Fruit fly (Drosophila melanogaster) whole organism, adult: ENCODE results near the gene Srp54.
A peak's percentile ranks its signal among the peaks of the same experiment; 100 is the strongest.

Experiments
- CG11617 ChIP-seq: fragments of 200-800 bp; sonication (Bioruptor generic); optimal IDR thresholded peaks from 2 replicates; lab custom pipeline; 2017; ENCODE audit warnings: mild to moderate bottlenecking, missing biosample characterization, missing genetic modification reagents, missing genetic modification characterization
- CG12768 ChIP-seq: fragments of 200-800 bp; sonication (Bioruptor generic); optimal IDR thresholded peaks from 2 replicates; lab custom pipeline; 2017; ENCODE audit warnings: missing biosample characterization, missing genetic modification characterization, mild to moderate bottlenecking, moderate library complexity, missing genetic modification reagents
- CG14711 ChIP-seq: fragments of 200-800 bp; sonication (Bioruptor generic); optimal IDR thresholded peaks from 2 replicates; lab custom pipeline; 2018; ENCODE audit warnings: missing biosample characterization, mild to moderate bottlenecking, missing genetic modification characterization, moderate library complexity
- CG1620 ChIP-seq: fragments of 200-800 bp; sonication (Bioruptor generic); optimal IDR thresholded peaks from 2 replicates; lab custom pipeline; 2016; ENCODE audit warnings: missing biosample characterization, missing genetic modification characterization
- CG33017 ChIP-seq: fragments of 200-800 bp; sonication (Bioruptor generic); optimal IDR thresholded peaks from 2 replicates; lab custom pipeline; 2018; ENCODE audit warnings: missing biosample characterization, mild to moderate bottlenecking, missing genetic modification characterization, moderate library complexity
- CG5204 ChIP-seq: fragments of 200-800 bp; sonication (Bioruptor generic); optimal IDR thresholded peaks from 2 replicates; lab custom pipeline; 2016; ENCODE audit warnings: missing biosample characterization, missing genetic modification characterization
- CG7045 ChIP-seq: fragments of 200-800 bp; sonication (Bioruptor generic); optimal IDR thresholded peaks from 2 replicates; lab custom pipeline; 2017; ENCODE audit warnings: missing biosample characterization, mild to moderate bottlenecking, missing genetic modification characterization
- CG7101 ChIP-seq: fragments of 200-800 bp; sonication (Bioruptor generic); optimal IDR thresholded peaks from 2 replicates; lab custom pipeline; 2018; ENCODE audit warnings: missing biosample characterization, mild to moderate bottlenecking, missing genetic modification characterization, moderate library complexity
- Clk ChIP-seq: fragments of 200-800 bp; sonication (Bioruptor generic); optimal IDR thresholded peaks from 2 replicates; lab custom pipeline; 2017; ENCODE audit warnings: missing biosample characterization, missing genetic modification characterization
- Crg-1 ChIP-seq: fragments of 200-800 bp; sonication (Bioruptor generic); optimal IDR thresholded peaks from 2 replicates; lab custom pipeline; 2016; ENCODE audit warnings: missing biosample characterization, missing genetic modification characterization
- Hr96 ChIP-seq: fragments of 200-800 bp; sonication (Bioruptor generic); optimal IDR thresholded peaks from 2 replicates; lab custom pipeline; 2016; ENCODE audit warnings: missing biosample characterization, missing genetic modification characterization
- Mnt ChIP-seq: fragments of 200-800 bp; sonication (Bioruptor generic); optimal IDR thresholded peaks from 2 replicates; lab custom pipeline; 2016; ENCODE audit warnings: missing biosample characterization, mild to moderate bottlenecking, missing genetic modification characterization
- bab1 ChIP-seq: fragments of 200-800 bp; sonication (Bioruptor generic); optimal IDR thresholded peaks from 3 replicates; lab custom pipeline; 2019; ENCODE audit warnings: missing biosample characterization, mild to moderate bottlenecking, missing genetic modification characterization, moderate library complexity
- cic ChIP-seq: fragments of 200-800 bp; sonication (Bioruptor generic); optimal IDR thresholded peaks from 2 replicates; lab custom pipeline; 2017; ENCODE audit warnings: missing biosample characterization, mild to moderate bottlenecking, missing genetic modification characterization, moderate library complexity
- cnc ChIP-seq, 2 experiments: fragments of >200 bp; optimal IDR thresholded peaks; 2 replicates each; lab custom pipeline; 2017
- kay ChIP-seq: fragments of 200-800 bp; sonication (Bioruptor generic); peaks from one replicate; lab custom pipeline; 2016; ENCODE audit warnings: missing biosample characterization, missing genetic modification characterization, borderline replicate concordance
- ovo ChIP-seq: fragments of 200-800 bp; sonication (Bioruptor generic); optimal IDR thresholded peaks from 2 replicates; lab custom pipeline; 2016; ENCODE audit warnings: missing biosample characterization, missing genetic modification characterization
- pad ChIP-seq: fragments of 200-800 bp; sonication (Bioruptor generic); optimal IDR thresholded peaks from 3 replicates; lab custom pipeline; 2017; ENCODE audit warnings: missing biosample characterization, missing genetic modification characterization, mild to moderate bottlenecking, moderate library complexity, missing genetic modification reagents
- tj ChIP-seq: fragments of 200-800 bp; sonication (Bioruptor generic); optimal IDR thresholded peaks from 3 replicates; lab custom pipeline; 2017; ENCODE audit warnings: missing biosample characterization, mild to moderate bottlenecking, missing genetic modification characterization, moderate library complexity
- toe ChIP-seq: fragments of 200-800 bp; sonication (Bioruptor generic); optimal IDR thresholded peaks from 2 replicates; lab custom pipeline; 2016; ENCODE audit warnings: missing biosample characterization, missing genetic modification characterization

The Srp54 gene

DNA sequence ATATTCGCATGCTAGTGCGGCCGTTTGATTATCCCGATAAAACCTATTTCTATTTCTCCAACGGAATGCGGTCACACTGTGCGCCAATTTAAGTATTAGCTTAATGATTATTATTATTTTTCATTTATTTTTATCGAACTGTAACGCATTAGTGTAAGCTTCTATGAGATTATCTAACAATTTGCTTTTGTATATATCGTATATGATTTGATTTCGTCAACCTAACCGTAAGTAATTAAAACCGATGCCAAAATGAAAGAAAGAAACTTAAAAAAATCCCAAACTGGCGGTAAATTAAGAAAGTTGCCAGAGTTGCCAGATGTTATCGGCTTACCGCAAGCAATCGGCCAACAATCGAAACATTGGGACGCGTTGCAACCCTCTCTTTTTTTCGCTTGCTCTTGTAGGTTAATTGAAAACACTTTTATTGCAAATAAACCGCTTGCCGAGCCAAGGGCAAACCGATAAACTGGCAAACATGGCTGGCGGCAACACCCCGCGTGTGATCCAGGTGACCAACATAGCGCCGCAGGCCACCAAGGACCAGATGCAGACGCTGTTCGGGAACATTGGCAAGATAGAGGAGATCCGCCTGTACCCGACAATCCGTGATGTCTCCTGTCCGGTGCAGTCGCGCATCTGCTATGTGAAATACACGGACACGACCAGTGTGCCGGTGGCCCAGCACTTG lies at the start of gene Srp54, which contains the start of gene Etl1:
Gene Srp54, plus strand, starts transcription at position 342 of the 691 bp plus-strand sequence.
Gene Etl1, minus strand, starts transcription at position 39 of the 691 bp plus-strand sequence.
- TF ChIP-seq CG5204 = no peak
- TF ChIP-seq Mnt = peak; percentile 17
- TF ChIP-seq Clk (GFP tag; lab: Kevin White, UChicago) = no peak
- TF ChIP-seq CG14711 (tag; lab: Kevin White, UChicago) = peak; percentile 95
- TF ChIP-seq Hr96 = peak; percentile 21

DNA sequence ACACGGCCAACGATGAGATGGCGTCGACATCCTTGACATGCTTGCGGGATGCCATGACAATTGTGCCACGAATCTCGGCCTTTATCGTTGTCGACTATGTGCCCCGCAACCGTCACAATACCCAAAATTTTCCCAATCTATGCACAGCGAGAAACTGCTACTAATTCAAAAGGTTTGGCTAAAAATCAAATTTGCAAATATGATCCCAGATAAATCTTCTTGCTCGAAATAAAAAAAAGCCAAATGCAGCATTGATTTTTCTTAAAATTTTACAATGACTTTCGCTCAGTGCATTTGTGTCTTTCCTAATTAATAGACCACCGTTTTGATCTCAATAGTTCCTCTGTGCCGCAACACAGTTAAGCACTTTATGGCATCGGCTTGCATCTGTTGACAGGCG lies 49.7 kb upstream of the Srp54 start:
- TF ChIP-seq cnc (optimal IDR thresholded peaks at IDR 0.05; lab: Kevin White, UChicago) = no peak
- TF ChIP-seq kay (GFP tag; lab: Kevin White, UChicago) = no peak
- no peak for TF ChIP-seq Crg-1
- no peak for TF ChIP-seq ovo (GFP tag; lab: Kevin White, UChicago)

dm6 chr2L:9863479-9863878 lies 49.2 kb upstream of the Srp54 start:
- TF ChIP-seq toe (GFP tag; lab: Kevin White, UChicago) = no peak
- TF ChIP-seq CG33017 = no peak
- no peak for TF ChIP-seq CG11617 (GFP tag; lab: Kevin White, UChicago)
- no peak for TF ChIP-seq cnc (optimal IDR thresholded peaks at IDR 0.05; lab: Kevin White, UChicago)
- no peak for TF ChIP-seq ovo (GFP tag; lab: Kevin White, UChicago)
- no peak for TF ChIP-seq kay (GFP tag; lab: Kevin White, UChicago)
- TF ChIP-seq tj = no peak
- no peak for TF ChIP-seq bab1 (GFP tag; lab: Kevin White, UChicago)
- TF ChIP-seq CG7045 = no peak
- TF ChIP-seq Hr96 = no peak
- TF ChIP-seq CG7101 (tag; lab: Kevin White, UChicago) = no peak
- TF ChIP-seq Crg-1 = no peak
- no peak for TF ChIP-seq cic (GFP tag; lab: Kevin White, UChicago)
- TF ChIP-seq CG14711 (tag; lab: Kevin White, UChicago) = no peak
- TF ChIP-seq Clk (GFP tag; lab: Kevin White, UChicago) = no peak
- no peak for TF ChIP-seq CG12768 (GFP tag; lab: Kevin White, UChicago)
- TF ChIP-seq CG1620 (GFP tag; lab: Kevin White, UChicago) = no peak
- TF ChIP-seq CG5204 = no peak
- TF ChIP-seq Mnt = no peak

dm6 chr2L:9864337-9864736 lies 48.4 kb upstream of the Srp54 start:
- no peak for TF ChIP-seq CG1620 (GFP tag; lab: Kevin White, UChicago)
- no peak for TF ChIP-seq kay (GFP tag; lab: Kevin White, UChicago)
- no peak for TF ChIP-seq Mnt
- no peak for TF ChIP-seq CG11617 (GFP tag; lab: Kevin White, UChicago)
- TF ChIP-seq CG14711 (tag; lab: Kevin White, UChicago) = no peak
- TF ChIP-seq ovo (GFP tag; lab: Kevin White, UChicago) = no peak
- no peak for TF ChIP-seq cnc (optimal IDR thresholded peaks at IDR 0.05; lab: Kevin White, UChicago)
- TF ChIP-seq bab1 (GFP tag; lab: Kevin White, UChicago) = no peak
- TF ChIP-seq CG7101 (tag; lab: Kevin White, UChicago) = no peak
- no peak for TF ChIP-seq CG33017
- no peak for TF ChIP-seq tj
- TF ChIP-seq Hr96 = no peak
- no peak for TF ChIP-seq CG5204
- TF ChIP-seq CG7045 = no peak
- no peak for TF ChIP-seq pad (GFP tag; lab: Kevin White, UChicago)
- TF ChIP-seq CG12768 (GFP tag; lab: Kevin White, UChicago) = no peak

DNA sequence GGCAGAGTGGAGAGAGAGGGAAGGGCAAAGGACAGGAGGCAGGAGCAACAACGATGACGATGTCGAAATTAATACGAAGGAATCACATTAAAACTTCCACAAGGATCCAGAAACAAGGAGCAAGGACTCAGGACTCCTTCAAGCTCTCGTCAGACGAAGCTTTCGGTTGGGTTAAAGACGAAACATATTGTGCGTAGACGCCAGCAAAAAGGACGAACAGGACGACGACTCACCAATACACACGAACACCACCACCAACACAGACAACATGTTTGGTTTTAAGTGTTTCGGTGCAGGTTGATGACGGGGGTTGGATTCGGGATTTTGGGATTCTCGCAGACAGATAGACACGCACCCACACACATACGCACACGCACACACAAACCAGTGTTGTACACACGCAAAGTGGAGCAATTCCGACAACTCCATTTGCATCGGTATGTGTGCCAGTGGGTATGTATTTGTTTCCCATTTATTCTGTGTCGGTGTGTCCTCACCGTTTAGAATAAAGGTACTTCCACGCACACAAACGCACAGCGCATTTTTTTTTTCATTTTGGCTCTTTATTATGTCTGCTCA lies 30.2 kb upstream of the Srp54 start:
- TF ChIP-seq CG1620 (GFP tag; lab: Kevin White, UChicago) (no peak), kay (GFP tag; lab: Kevin White, UChicago) (no peak), CG11617 (GFP tag; lab: Kevin White, UChicago) (no peak), tj (no peak), CG7101 (tag; lab: Kevin White, UChicago) (no peak), toe (GFP tag; lab: Kevin White, UChicago) (no peak), Mnt (no peak), cnc (optimal IDR thresholded peaks at IDR 0.05; lab: Kevin White, UChicago) (no peak), bab1 (GFP tag; lab: Kevin White, UChicago) (no peak), CG5204 (no peak), CG14711 (tag; lab: Kevin White, UChicago) (no peak)

DNA sequence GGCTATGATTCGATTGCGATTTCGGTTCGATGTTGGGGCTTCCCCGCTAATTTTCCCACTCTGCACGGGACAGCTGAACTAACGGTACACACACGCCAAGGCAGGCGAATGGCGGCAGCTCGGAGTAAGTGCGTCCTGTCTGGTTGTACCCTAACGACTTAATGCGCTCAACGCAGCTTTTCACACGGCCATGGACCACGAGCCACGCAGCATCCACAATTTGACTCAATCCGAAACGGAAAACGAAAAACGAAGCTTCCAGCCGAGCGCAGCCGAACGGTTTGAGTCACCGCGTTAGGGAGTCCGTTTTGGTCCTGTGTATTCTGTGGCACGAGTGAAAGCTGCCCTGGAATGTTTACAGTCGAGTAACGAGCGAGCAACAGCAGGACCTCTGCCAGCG lies 26.6 kb upstream of the Srp54 start, which contains the start of gene nAChRalpha6:
Gene nAChRalpha6, minus strand, starts transcription at position 165 of the 400 bp plus-strand sequence.
- no peak for TF ChIP-seq Crg-1
- no peak for TF ChIP-seq cic (GFP tag; lab: Kevin White, UChicago)
- TF ChIP-seq CG7045 = no peak

DNA sequence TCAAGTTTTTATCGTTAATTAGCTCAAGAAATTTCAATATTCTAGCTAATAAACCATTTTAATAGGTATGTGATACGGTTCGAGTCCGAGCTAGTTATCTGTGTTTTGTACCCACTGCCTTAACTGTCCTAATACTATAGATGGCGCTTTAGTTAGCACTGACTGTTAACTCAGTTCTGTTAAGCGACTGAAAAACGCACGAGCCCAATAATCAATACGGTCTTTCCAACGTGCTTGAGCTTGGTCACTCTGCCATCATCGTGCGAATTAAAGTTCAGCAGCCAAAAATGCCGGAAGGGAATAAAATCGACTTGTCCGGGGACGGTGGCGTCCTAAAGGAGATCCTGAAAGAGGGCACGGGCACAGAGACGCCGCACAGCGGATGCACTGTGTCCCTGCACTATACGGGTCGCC lies 24.8 kb upstream of the Srp54 start, which contains the start of gene Fkbp59:
Gene Fkbp59, plus strand, starts transcription at position 150 of the 414 bp plus-strand sequence.
- TF ChIP-seq CG7045 (no peak), tj (no peak), CG33017 (peak; percentile 25), CG5204 (no peak), CG12768 (GFP tag; lab: Kevin White, UChicago) (no peak), toe (GFP tag; lab: Kevin White, UChicago) (no peak), Crg-1 (no peak), pad (GFP tag; lab: Kevin White, UChicago) (no peak), cnc (optimal IDR thresholded peaks at IDR 0.05; lab: Kevin White, UChicago) (no peak), Clk (GFP tag; lab: Kevin White, UChicago) (no peak), CG7101 (tag; lab: Kevin White, UChicago) (peak; percentile 10), CG11617 (GFP tag; lab: Kevin White, UChicago) (no peak), CG1620 (GFP tag; lab: Kevin White, UChicago) (peak; percentile 8), Mnt (peak; percentile 80), CG14711 (tag; lab: Kevin White, UChicago) (no peak), bab1 (GFP tag; lab: Kevin White, UChicago) (peak; percentile 23), Hr96 (no peak), ovo (GFP tag; lab: Kevin White, UChicago) (peak; percentile 5), cic (GFP tag; lab: Kevin White, UChicago) (no peak), kay (GFP tag; lab: Kevin White, UChicago) (no peak)
